Fruit fly (Drosophila melanogaster) whole organism, embryonic: ENCODE results near the gene Arp10.

Source experiments
- Bgb ChIP-seq: fragments of 200-800 bp; sonication (Bioruptor generic); IDR thresholded peaks from 2 replicates; pipeline ENCODE4 v1.3.6; 2022; ENCODE audit warnings: missing biosample characterization, missing genetic modification characterization; ENCODE audit not compliant: partially characterized antibody
- CG10565 ChIP-seq: fragments of 200-800 bp; sonication (Bioruptor generic); optimal IDR thresholded peaks from 3 replicates; lab custom pipeline; 2016; ENCODE audit warnings: missing biosample characterization, mild to moderate bottlenecking, missing genetic modification characterization
- CG11085 ChIP-seq: fragments of 200-800 bp; sonication (Bioruptor generic); IDR thresholded peaks from 2 replicates; pipeline ENCODE4 v1.3.6; 2022; ENCODE audit warnings: missing biosample characterization, missing genetic modification characterization
- CG12104 ChIP-seq: fragments of 200-800 bp; sonication (Bioruptor generic); optimal IDR thresholded peaks from 3 replicates; lab custom pipeline; 2016; ENCODE audit warnings: missing biosample characterization, missing genetic modification characterization
- CG16815 ChIP-seq: fragments of 200-800 bp; sonication (Bioruptor generic); optimal IDR thresholded peaks from 3 replicates; lab custom pipeline; 2017; ENCODE audit warnings: missing biosample characterization, mild to moderate bottlenecking, missing genetic modification characterization
- CG30431 ChIP-seq: fragments of 200-800 bp; sonication (Bioruptor generic); optimal IDR thresholded peaks from 2 replicates; lab custom pipeline; 2017; ENCODE audit warnings: missing biosample characterization, missing genetic modification characterization
- CG3065 ChIP-seq: fragments of 200-800 bp; sonication (Bioruptor generic); optimal IDR thresholded peaks from 2 replicates; lab custom pipeline; 2016; ENCODE audit warnings: missing biosample characterization, missing genetic modification characterization
- CG32532 ChIP-seq: fragments of 200-800 bp; sonication (Bioruptor generic); IDR thresholded peaks from 2 replicates; pipeline ENCODE4 v1.3.6; 2022; ENCODE audit warnings: missing biosample characterization, missing genetic modification characterization
- CG33557 ChIP-seq: fragments of 200-800 bp; sonication (Bioruptor generic); optimal IDR thresholded peaks from 2 replicates; lab custom pipeline; 2019; ENCODE audit warnings: missing biosample characterization, mild to moderate bottlenecking, missing genetic modification characterization, moderate library complexity
- CG34376 ChIP-seq: fragments of 200-800 bp; sonication (Bioruptor generic); optimal IDR thresholded peaks from 2 replicates; lab custom pipeline; 2018; ENCODE audit warnings: missing biosample characterization, mild to moderate bottlenecking, missing genetic modification characterization
- CG4854 ChIP-seq: fragments of 200-800 bp; sonication (Bioruptor generic); optimal IDR thresholded peaks from 2 replicates; lab custom pipeline; 2016; ENCODE audit warnings: missing biosample characterization, missing genetic modification characterization, inconsistent platforms
- CG5953 ChIP-seq: fragments of 200-800 bp; sonication (Bioruptor generic); IDR thresholded peaks from 2 replicates; pipeline ENCODE4 v1.3.6; 2022; ENCODE audit warnings: missing biosample characterization, missing genetic modification characterization
- CG6654 ChIP-seq: fragments of 200-800 bp; sonication (Bioruptor generic); optimal IDR thresholded peaks from 2 replicates; lab custom pipeline; 2017; ENCODE audit warnings: missing biosample characterization, mild to moderate bottlenecking, missing genetic modification characterization
- CG8281 ChIP-seq: fragments of 200-800 bp; sonication (Bioruptor generic); optimal IDR thresholded peaks from 2 replicates; lab custom pipeline; 2018; ENCODE audit warnings: missing biosample characterization, mild to moderate bottlenecking, missing genetic modification characterization, moderate library complexity
- CG8944 ChIP-seq: fragments of 200-800 bp; sonication (Bioruptor generic); optimal IDR thresholded peaks from 3 replicates; lab custom pipeline; 2016; ENCODE audit warnings: missing biosample characterization, missing genetic modification characterization
- GATAe ChIP-seq: fragments of 200-800 bp; sonication (Bioruptor generic); conservative IDR thresholded peaks from 2 replicates; pipeline ENCODE4 v1.3.6; 2022; ENCODE audit warnings: missing biosample characterization, missing genetic modification characterization
- Gug ChIP-seq: fragments of 200-800 bp; sonication (Bioruptor generic); IDR thresholded peaks from 4 replicates; pipeline ENCODE4 v1.3.6; 2022; ENCODE audit warnings: missing biosample characterization, missing genetic modification characterization
- HHEX ChIP-seq: fragments of 200-800 bp; sonication (Bioruptor generic); optimal IDR thresholded peaks from 3 replicates; lab custom pipeline; 2017; ENCODE audit warnings: missing biosample characterization, mild to moderate bottlenecking, missing genetic modification characterization, missing genetic modification reagents
- HmgZ ChIP-seq: fragments of 200-800 bp; sonication (Bioruptor generic); optimal IDR thresholded peaks from 2 replicates; lab custom pipeline; 2018; ENCODE audit warnings: missing biosample characterization, mild to moderate bottlenecking, missing genetic modification characterization
- Hr3 ChIP-seq: fragments of 200-800 bp; sonication (Bioruptor generic); optimal IDR thresholded peaks from 3 replicates; lab custom pipeline; 2016; ENCODE audit warnings: missing biosample characterization, missing genetic modification characterization
- NC2α ChIP-seq: fragments of 200-800 bp; sonication (Bioruptor generic); optimal IDR thresholded peaks from 2 replicates; lab custom pipeline; 2016; ENCODE audit warnings: missing biosample characterization, missing genetic modification characterization
- Nf-YA ChIP-seq: fragments of 200-800 bp; sonication (Bioruptor generic); IDR thresholded peaks from 2 replicates; pipeline ENCODE4 v1.3.6; 2022; ENCODE audit warnings: missing biosample characterization, missing genetic modification characterization
- Poxn ChIP-seq: fragments of 200-800 bp; sonication (Bioruptor generic); IDR thresholded peaks from 2 replicates; pipeline ENCODE4 v1.3.6; 2022; ENCODE audit warnings: missing biosample characterization, missing genetic modification characterization
- Sox102F ChIP-seq: fragments of 200-800 bp; sonication (Bioruptor generic); optimal IDR thresholded peaks from 2 replicates; lab custom pipeline; 2018; ENCODE audit warnings: missing biosample characterization, mild to moderate bottlenecking, missing genetic modification characterization, moderate library complexity
- Taf1 ChIP-seq: fragments of 200-800 bp; sonication (Bioruptor generic); IDR thresholded peaks from 2 replicates; pipeline ENCODE4 v1.3.6; 2022; ENCODE audit warnings: missing biosample characterization, missing genetic modification characterization
- Usf ChIP-seq: fragments of 200-800 bp; sonication (Bioruptor generic); optimal IDR thresholded peaks from 2 replicates; lab custom pipeline; 2017; ENCODE audit warnings: missing genotype, missing biosample characterization, missing genetic modification characterization
- crc ChIP-seq: fragments of 200-800 bp; sonication (Bioruptor generic); optimal IDR thresholded peaks from 2 replicates; lab custom pipeline; 2016; ENCODE audit warnings: missing biosample characterization, missing genetic modification characterization
- croc ChIP-seq: fragments of 200-800 bp; sonication (Bioruptor generic); conservative IDR thresholded peaks from 3 replicates; pipeline ENCODE4 v1.3.6; 2022; ENCODE audit warnings: missing biosample characterization, missing genetic modification characterization
- danr ChIP-seq: fragments of 200-800 bp; sonication (Bioruptor generic); IDR thresholded peaks from 2 replicates; pipeline ENCODE4 v1.3.6; 2022; ENCODE audit warnings: missing biosample characterization, missing genetic modification characterization
- dati ChIP-seq: fragments of 200-800 bp; sonication (Bioruptor generic); IDR thresholded peaks from 2 replicates; pipeline ENCODE4 v1.3.6; 2022; ENCODE audit warnings: missing biosample characterization, missing genetic modification characterization
- fd3F ChIP-seq: fragments of 200-800 bp; sonication (Bioruptor generic); optimal IDR thresholded peaks from 2 replicates; lab custom pipeline; 2018; ENCODE audit warnings: missing biosample characterization, mild to moderate bottlenecking, missing genetic modification characterization, moderate library complexity
- gce ChIP-seq: fragments of 200-800 bp; sonication (Bioruptor generic); IDR thresholded peaks from 3 replicates; pipeline ENCODE4 v1.3.6; 2022; ENCODE audit warnings: missing biosample characterization, missing genetic modification characterization
- hb ChIP-seq: fragments of 200-800 bp; sonication (Bioruptor generic); IDR thresholded peaks from 3 replicates; pipeline ENCODE4 v1.3.6; 2022; ENCODE audit warnings: missing biosample characterization, missing genetic modification characterization; ENCODE audit not compliant: partially characterized antibody
- hbn ChIP-seq: fragments of 200-800 bp; sonication (Bioruptor generic); IDR thresholded peaks from 2 replicates; pipeline ENCODE4 v1.3.6; 2022; ENCODE audit warnings: missing biosample characterization, missing genetic modification characterization; ENCODE audit not compliant: partially characterized antibody
- hth ChIP-seq: fragments of >200 bp; optimal IDR thresholded peaks from 2 replicates; lab custom pipeline; 2017; ENCODE audit warnings: inconsistent platforms
- inv ChIP-seq: fragments of 200-800 bp; sonication (Bioruptor generic); IDR thresholded peaks from 2 replicates; pipeline ENCODE4 v1.3.6; 2022; ENCODE audit warnings: missing biosample characterization, missing genetic modification characterization; ENCODE audit not compliant: partially characterized antibody
- jumu ChIP-seq: fragments of 200-800 bp; sonication (Bioruptor generic); optimal IDR thresholded peaks from 3 replicates; lab custom pipeline; 2016; ENCODE audit warnings: missing biosample characterization, missing genetic modification characterization
- ken ChIP-seq: fragments of 200-800 bp; sonication (Bioruptor generic); IDR thresholded peaks from 3 replicates; pipeline ENCODE4 v1.3.6; 2022; ENCODE audit warnings: missing biosample characterization, missing genetic modification characterization
- lov ChIP-seq, 2 experiments: fragments of 200-800 bp in 1 of 2; fragments of >200 bp in 1 of 2; sonication (Bioruptor generic) in 1 of 2; IDR thresholded peaks in 1 of 2; optimal IDR thresholded peaks in 1 of 2; 2 replicates in 1 of 2; 3 replicates in 1 of 2; pipeline versions ENCODE4 v1.3.6 to Lab custom; 2017 to 2022; ENCODE audit warnings: missing biosample characterization in 1 of 2, missing genetic modification characterization in 1 of 2
- nerfin-1 ChIP-seq: fragments of 200-800 bp; sonication (Bioruptor generic); optimal IDR thresholded peaks from 3 replicates; lab custom pipeline; 2019; ENCODE audit warnings: missing biosample characterization, mild to moderate bottlenecking, missing genetic modification characterization, moderate library complexity
- org-1 ChIP-seq: fragments of 200-800 bp; sonication (Bioruptor generic); optimal IDR thresholded peaks from 2 replicates; lab custom pipeline; 2017; ENCODE audit warnings: missing biosample characterization, missing genetic modification characterization
- rib ChIP-seq: fragments of 200-800 bp; sonication (Bioruptor generic); IDR thresholded peaks from 2 replicates; pipeline ENCODE4 v1.3.6; 2022; ENCODE audit warnings: missing biosample characterization, missing genetic modification characterization
- ro ChIP-seq: fragments of 200-800 bp; sonication (Bioruptor generic); IDR thresholded peaks from 2 replicates; pipeline ENCODE4 v1.3.6; 2022; ENCODE audit warnings: missing biosample characterization, missing genetic modification characterization
- run ChIP-seq: fragments of 200-800 bp; sonication (Bioruptor generic); optimal IDR thresholded peaks from 3 replicates; lab custom pipeline; 2018; ENCODE audit warnings: missing biosample characterization, mild to moderate bottlenecking, missing genetic modification characterization
- sc ChIP-seq, 3 experiments: fragments of >200 bp in 2 of 3; fragments of 200-800 bp in 1 of 3; sonication (Bioruptor generic) in 1 of 3; optimal IDR thresholded peaks; 2 replicates in 2 of 3; 3 replicates in 1 of 3; lab custom pipeline; 2017; ENCODE audit warnings: mild to moderate bottlenecking in 1 of 3, missing biosample characterization in 1 of 3, missing genetic modification characterization in 1 of 3, missing genetic modification reagents in 1 of 3
- so ChIP-seq: fragments of 200-800 bp; sonication (Bioruptor generic); IDR thresholded peaks from 3 replicates; pipeline ENCODE4 v1.3.6; 2022; ENCODE audit warnings: missing biosample characterization, missing genetic modification characterization
- tin ChIP-seq: fragments of 200-800 bp; sonication (Bioruptor generic); optimal IDR thresholded peaks from 3 replicates; lab custom pipeline; 2016; ENCODE audit warnings: missing biosample characterization, missing genetic modification characterization
- ttk ChIP-seq: fragments of 200-800 bp; sonication (Bioruptor generic); IDR thresholded peaks from 2 replicates; pipeline ENCODE4 v2.1.2; 2022; ENCODE audit warnings: missing biosample characterization, missing genetic modification characterization
- usp ChIP-seq: fragments of >200 bp; optimal IDR thresholded peaks from 2 replicates; lab custom pipeline; 2017; ENCODE audit warnings: missing biosample characterization, missing genetic modification characterization

Gene Arp10

DNA sequence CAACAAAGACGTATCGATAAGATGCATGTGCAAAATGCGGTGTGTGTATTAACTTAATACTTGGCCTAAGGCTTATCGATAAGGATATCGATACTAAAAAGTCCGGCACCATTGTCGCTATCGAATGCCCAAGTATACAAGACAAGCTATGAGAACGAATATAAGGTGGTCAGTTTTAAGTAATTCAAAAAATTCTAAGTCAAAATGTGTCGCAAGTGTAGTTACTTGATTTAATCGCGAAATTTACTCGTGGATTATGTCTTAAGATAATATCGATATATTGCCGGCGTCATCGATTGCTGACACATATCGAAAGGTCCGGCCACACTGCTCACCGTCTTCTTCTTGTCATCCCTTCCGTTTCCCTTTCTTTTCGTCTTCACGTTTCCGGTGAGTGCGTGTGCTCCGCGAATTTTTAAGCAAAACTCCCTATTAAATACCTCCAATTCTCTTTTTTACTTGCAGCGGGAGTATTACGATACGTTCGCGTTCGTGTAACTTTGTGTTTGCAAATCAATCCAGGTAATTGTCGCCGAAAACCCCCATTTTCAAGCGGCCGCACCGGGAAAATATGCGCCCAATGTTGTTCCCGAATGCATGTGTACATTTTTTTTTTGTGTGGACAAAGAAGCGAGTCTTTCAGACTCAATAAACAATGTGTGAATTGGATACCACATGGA is 48.2 kb downstream of the Arp10 start, which contains the start of gene RpS10b (continued):
- peak; percentile 93 for TF ChIP-seq hb (GFP tag; lab: Robert Waterston, UW)
- peak; percentile 70 for TF ChIP-seq Nf-YA (GFP tag; lab: Robert Waterston, UW)
- TF ChIP-seq fd3F = peak; percentile 77
- peak; percentile 32; the same call in 1 of the 2 replicates for TF ChIP-seq danr (GFP tag; lab: Robert Waterston, UW)
- peak; percentile 91 for TF ChIP-seq Bgb (GFP tag; lab: Robert Waterston, UW)
- TF ChIP-seq CG32532 (GFP tag; lab: Robert Waterston, UW) = peak; percentile 96
- TF ChIP-seq CG6654 (GFP tag; lab: Kevin White, UChicago) = peak; percentile 77
- TF ChIP-seq Sox102F (GFP tag; lab: Kevin White, UChicago) = peak; percentile 47
- TF ChIP-seq crc = peak; percentile 46
- no peak; the same call in 1 of the 2 replicates for TF ChIP-seq rib (GFP tag; lab: Robert Waterston, UW)
- peak; percentile 49; the same call in 2 of the 4 replicates for TF ChIP-seq Gug
- peak; percentile 63 for TF ChIP-seq Hr3 (GFP tag; lab: Kevin White, UChicago)
- TF ChIP-seq lov (optimal IDR thresholded peaks at IDR 0.05; lab: Kevin White, UChicago) = no peak
- TF ChIP-seq lov (GFP tag; IDR thresholded peaks at IDR 0.05; lab: Robert Waterston, UW) = peak; percentile 89
- peak; percentile 73 for TF ChIP-seq jumu (GFP tag; lab: Kevin White, UChicago)
- TF ChIP-seq org-1 (GFP tag; lab: Kevin White, UChicago) = peak; percentile 91
- peak; percentile 78 for TF ChIP-seq CG11085 (GFP tag; lab: Robert Waterston, UW)
- peak; percentile 87 for TF ChIP-seq CG30431 (GFP tag; lab: Kevin White, UChicago)
- peak; percentile 95 for TF ChIP-seq inv
- peak; percentile 99 for TF ChIP-seq CG34376 (GFP tag; lab: Kevin White, UChicago)
- TF ChIP-seq hbn (GFP tag; lab: Robert Waterston, UW) = peak; percentile 91
- TF ChIP-seq hth (lab: Kevin White, UChicago) = no peak
- TF ChIP-seq GATAe (GFP tag; lab: Robert Waterston, UW) = no peak
- TF ChIP-seq CG8281 = peak; percentile 70
- peak; percentile 94 for TF ChIP-seq NC2α (GFP tag; lab: Kevin White, UChicago)
- TF ChIP-seq run (tag; lab: Kevin White, UChicago) = peak; percentile 70
- TF ChIP-seq gce (GFP tag; lab: Robert Waterston, UW) = peak; percentile 87
- no peak for TF ChIP-seq sc (optimal IDR thresholded peaks at IDR 0.05; lab: Kevin White, UChicago)
- peak; percentile 85 for TF ChIP-seq sc (GFP tag; optimal IDR thresholded peaks at IDR 0.05; lab: Kevin White, UChicago)
- peak; percentile 60 for TF ChIP-seq ttk (GFP tag; lab: Robert Waterston, UW)
- TF ChIP-seq so (GFP tag; lab: Robert Waterston, UW) = peak; percentile 85
- TF ChIP-seq CG8944 (GFP tag; lab: Kevin White, UChicago) = peak; percentile 73
- peak; percentile 95 for TF ChIP-seq HHEX (GFP tag; lab: Kevin White, UChicago)
- peak; percentile 86 for TF ChIP-seq Usf (GFP tag; lab: Kevin White, UChicago)
- TF ChIP-seq ken = peak; percentile 67
- peak; percentile 60; the same call in 2 of the 3 replicates for TF ChIP-seq croc (GFP tag; lab: Robert Waterston, UW)
- peak; percentile 74 for TF ChIP-seq CG5953 (GFP tag; lab: Robert Waterston, UW)
- peak; percentile 67 for TF ChIP-seq CG3065
- TF ChIP-seq CG12104 (GFP tag; lab: Kevin White, UChicago) = peak; percentile 94
- peak; percentile 72 for TF ChIP-seq tin (GFP tag; lab: Kevin White, UChicago)
- peak; percentile 54 for TF ChIP-seq dati (GFP tag; lab: Robert Waterston, UW)
- no peak for TF ChIP-seq Poxn (GFP tag; lab: Robert Waterston, UW)
- TF ChIP-seq nerfin-1 (tag; lab: Kevin White, UChicago) = peak; percentile 88
- TF ChIP-seq Taf1 (GFP tag; lab: Robert Waterston, UW) = no peak; the same call in 1 of the 2 replicates
- peak; percentile 64 for TF ChIP-seq CG16815 (GFP tag; lab: Kevin White, UChicago)
- TF ChIP-seq CG33557 (GFP tag; lab: Kevin White, UChicago) = peak; percentile 86
- peak; percentile 81 for TF ChIP-seq HmgZ (tag; lab: Kevin White, UChicago)
- TF ChIP-seq CG10565 (GFP tag; lab: Kevin White, UChicago) = peak; percentile 29
- no peak for TF ChIP-seq ro
- peak; percentile 87 for TF ChIP-seq CG4854 (GFP tag; lab: Kevin White, UChicago)
- TF ChIP-seq usp (GFP tag; lab: Kevin White, UChicago) = no peak
